Worm (Caenorhabditis elegans): Measurements from ENCODE around the gene prx-3.

Gene prx-3

DNA sequence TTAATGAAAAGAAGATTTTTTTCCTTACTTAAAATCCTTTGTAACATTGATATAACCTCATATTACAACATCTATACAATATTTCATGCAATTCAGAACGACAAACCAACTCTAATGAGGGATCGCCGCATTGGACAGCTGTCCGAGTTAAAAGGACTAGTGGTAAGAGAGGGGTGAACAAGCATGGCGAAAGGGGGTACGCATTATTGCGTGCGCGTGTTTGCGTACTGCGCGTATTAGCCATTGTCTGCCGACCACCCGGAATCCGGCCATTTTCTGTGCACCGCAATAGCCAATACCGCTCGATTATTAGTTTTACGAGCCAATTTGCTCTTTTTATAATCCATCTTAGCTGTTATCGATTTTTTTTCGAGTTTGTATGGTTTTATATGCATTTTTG lies 15.2 kb downstream of the prx-3 start, which contains the start of gene C15H9.4 (continued):
- no peak for TF ChIP-seq mab-9 (GFP tag; IDR thresholded peaks at IDR 0.05)
- peak; percentile 46 for TF ChIP-seq dsc-1 (tag; optimal IDR thresholded peaks at IDR 0.05)
- TF ChIP-seq hlh-4 (tag; optimal IDR thresholded peaks at IDR 0.05) = no peak
- TF ChIP-seq ceh-90 (tag; optimal IDR thresholded peaks at IDR 0.05) = no peak
- TF ChIP-seq egl-13 (tag; optimal IDR thresholded peaks at IDR 0.05) = peak; percentile 58
- TF ChIP-seq ceh-63 (GFP tag; optimal IDR thresholded peaks at IDR 0.05) = no peak
- no peak for TF ChIP-seq fos-1 (tag; optimal IDR thresholded peaks at IDR 0.05)
- no peak for TF ChIP-seq unc-98 (GFP tag; IDR thresholded peaks at IDR 0.05)
- TF ChIP-seq nhr-237 (tag; optimal IDR thresholded peaks at IDR 0.05) = no peak
- no peak for TF ChIP-seq ama-1 (optimal IDR thresholded peaks at IDR 0.05)
- peak; percentile 30 for TF ChIP-seq sox-4 (tag; optimal IDR thresholded peaks at IDR 0.05)
- no peak for TF ChIP-seq zip-4 (GFP tag; optimal IDR thresholded peaks at IDR 0.05)
- peak; percentile 61 for TF ChIP-seq nhr-47 (tag; optimal IDR thresholded peaks at IDR 0.05)
- TF ChIP-seq dpl-1 (GFP tag; optimal IDR thresholded peaks at IDR 0.05) = peak in 2 of 3 experiments; percentile 13 to 17
- no peak for TF ChIP-seq ceh-88 (GFP tag; IDR thresholded peaks at IDR 0.05)
- TF ChIP-seq ets-5 (GFP tag; IDR thresholded peaks at IDR 0.05) = no peak
- peak; percentile 18 to 24 for TF ChIP-seq lin-35 (GFP tag; optimal IDR thresholded peaks at IDR 0.05)
- TF ChIP-seq nhr-71 (tag; optimal IDR thresholded peaks at IDR 0.05) = peak; percentile 69
- TF ChIP-seq grh-1 (GFP tag; IDR thresholded peaks at IDR 0.05) = no peak
- TF ChIP-seq nhr-19 (GFP tag; conservative IDR thresholded peaks at IDR 0.05) = peak; percentile 41; the same call in 1 of the 2 replicates
- no peak for TF ChIP-seq irx-1 (tag; optimal IDR thresholded peaks at IDR 0.05)
- TF ChIP-seq fkh-8 (tag; optimal IDR thresholded peaks at IDR 0.05) = peak; percentile 44
- TF ChIP-seq efl-1 (optimal IDR thresholded peaks at IDR 0.05) = peak; percentile 23 to 28
- peak in 1 of 2 experiments; percentile 60 for TF ChIP-seq efl-1 (GFP tag; optimal IDR thresholded peaks at IDR 0.05 in 1 of 2)
- no peak for TF ChIP-seq hlh-17 (GFP tag; optimal IDR thresholded peaks at IDR 0.05; ENCODE audit: borderline replicate concordance)
- TF ChIP-seq tbx-2 (tag; optimal IDR thresholded peaks at IDR 0.05) = peak; percentile 54
- TF ChIP-seq snpc-4 (tag; optimal IDR thresholded peaks at IDR 0.05) = no peak
- TF ChIP-seq unc-30 (tag; optimal IDR thresholded peaks at IDR 0.05) = no peak
- no peak for TF ChIP-seq fkh-10 (GFP tag; optimal IDR thresholded peaks at IDR 0.05)

DNA sequence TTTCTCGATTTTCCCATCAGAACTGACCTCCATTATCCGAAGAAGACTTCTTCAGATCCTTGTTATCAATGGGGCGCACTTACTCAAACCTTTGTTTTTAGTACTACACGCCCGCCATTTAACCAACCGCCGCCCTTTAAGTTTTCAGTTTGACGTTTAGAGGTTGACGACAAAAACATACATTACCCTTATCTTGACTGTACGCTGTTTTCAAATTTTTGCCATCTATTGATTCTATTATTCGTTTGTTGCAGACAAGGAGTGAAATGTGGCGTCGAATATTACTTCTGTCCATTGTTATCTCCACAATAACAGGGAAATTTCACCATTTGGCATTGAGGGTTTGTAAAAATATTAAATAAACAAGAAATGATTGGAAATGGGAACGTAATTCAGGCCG lies 19.7 kb downstream of the prx-3 start, which contains the start of gene C15H9.5:
Gene C15H9.5, plus strand, starts transcription at position 255 of the 400 bp plus-strand sequence.
- TF ChIP-seq mep-1 (tag; optimal IDR thresholded peaks at IDR 0.05) = peak; percentile 33
- TF ChIP-seq nhr-237 (tag; optimal IDR thresholded peaks at IDR 0.05) = no peak
- TF ChIP-seq lsy-2 (tag; optimal IDR thresholded peaks at IDR 0.05) = peak in 1 of 2 experiments; percentile 28
- TF ChIP-seq hpl-2 (GFP tag; optimal IDR thresholded peaks at IDR 0.05) = no peak
- no peak for TF ChIP-seq lir-3 (tag; optimal IDR thresholded peaks at IDR 0.05; ENCODE audit: poor library complexity)
- no peak for TF ChIP-seq elt-2 (tag; optimal IDR thresholded peaks at IDR 0.05)
- TF ChIP-seq ets-5 (GFP tag; IDR thresholded peaks at IDR 0.05) = no peak
- TF ChIP-seq fkh-4 (tag; optimal IDR thresholded peaks at IDR 0.05; ENCODE audit: borderline replicate concordance) = no peak
- TF ChIP-seq ceh-82 (tag; optimal IDR thresholded peaks at IDR 0.05) = no peak
- peak; percentile 76 for TF ChIP-seq xbp-1 (tag; optimal IDR thresholded peaks at IDR 0.05)
- no peak for TF ChIP-seq grh-1 (GFP tag; IDR thresholded peaks at IDR 0.05)

DNA sequence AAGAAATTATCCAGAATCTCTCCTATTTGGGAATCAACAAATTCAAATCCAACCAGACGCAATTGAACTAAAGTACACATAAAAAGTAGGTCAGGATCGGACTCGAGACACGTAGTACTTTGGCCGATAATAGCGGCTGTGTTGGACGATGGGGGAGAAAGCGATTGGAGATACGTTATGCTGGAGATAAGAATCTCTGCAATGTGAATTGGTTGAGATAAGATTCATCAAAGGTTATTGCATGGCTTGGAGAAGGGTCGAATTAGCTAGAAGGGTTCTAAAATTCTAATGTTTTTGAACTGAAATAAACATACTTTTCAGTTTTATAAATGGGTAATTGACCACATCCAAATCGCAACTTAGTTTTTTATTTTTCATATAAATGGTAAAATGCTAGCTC lies 20.2 kb downstream of the prx-3 start:
- TF ChIP-seq Y116A8C.19 (tag; optimal IDR thresholded peaks at IDR 0.05; ENCODE audit: borderline replicate concordance) (no peak), nhr-19 (GFP tag; conservative IDR thresholded peaks at IDR 0.05) (no peak), nhr-85 (tag) (peak; percentile 69), alr-1 (tag; optimal IDR thresholded peaks at IDR 0.05; ENCODE audit: borderline replicate concordance) (no peak), irx-1 (tag; optimal IDR thresholded peaks at IDR 0.05) (no peak), elt-3 (tag; optimal IDR thresholded peaks at IDR 0.05) (peak in 1 of 6 experiments; percentile 21), rnt-1 (tag; optimal IDR thresholded peaks at IDR 0.05) (peak; percentile 29), nhr-76 (tag; optimal IDR thresholded peaks at IDR 0.05) (no peak), lin-14 (GFP tag; optimal IDR thresholded peaks at IDR 0.05) (no peak), egl-13 (tag; optimal IDR thresholded peaks at IDR 0.05) (no peak), blmp-1 (tag; optimal IDR thresholded peaks at IDR 0.05) (peak; percentile 72), F16B12.6 (tag; optimal IDR thresholded peaks at IDR 0.05) (no peak)

Data from whole organism, L1 larva.